Fruit fly (Drosophila melanogaster) whole organism, embryonic: ENCODE data around the gene Sgsh.
A peak's percentile ranks its signal among the peaks of the same experiment; 100 is the strongest.

ENCODE experiments used
- Atf6 ChIP-seq: fragments of 200-800 bp; sonication (Bioruptor generic); IDR thresholded peaks from 2 replicates; pipeline ENCODE4 v1.3.6; 2022; ENCODE audit warnings: missing biosample characterization, missing genetic modification characterization
- Bgb ChIP-seq: fragments of 200-800 bp; sonication (Bioruptor generic); IDR thresholded peaks from 2 replicates; pipeline ENCODE4 v1.3.6; 2022; ENCODE audit warnings: missing biosample characterization, missing genetic modification characterization; ENCODE audit not compliant: partially characterized antibody
- C15 ChIP-seq: fragments of 200-800 bp; sonication (Bioruptor generic); IDR thresholded peaks from 3 replicates; pipeline ENCODE4 v1.3.6; 2022; ENCODE audit warnings: missing biosample characterization, missing genetic modification characterization
- CG10267 ChIP-seq: fragments of 200-800 bp; sonication (Bioruptor generic); optimal IDR thresholded peaks from 2 replicates; lab custom pipeline; 2018; ENCODE audit warnings: missing biosample characterization, mild to moderate bottlenecking, missing genetic modification characterization, moderate library complexity
- CG10462 ChIP-seq: fragments of 200-800 bp; sonication (Bioruptor generic); optimal IDR thresholded peaks from 2 replicates; lab custom pipeline; 2016; ENCODE audit warnings: missing biosample characterization, missing genetic modification characterization
- CG10959 ChIP-seq: fragments of 200-800 bp; sonication (Bioruptor generic); IDR thresholded peaks from 2 replicates; pipeline ENCODE4 v1.3.6; 2022; ENCODE audit warnings: missing biosample characterization, missing genetic modification characterization
- CG11093 ChIP-seq: fragments of 200-800 bp; sonication (Bioruptor generic); IDR thresholded peaks from 3 replicates; pipeline ENCODE4 v1.3.6; 2022; ENCODE audit warnings: missing biosample characterization, missing genetic modification characterization
- CG11723 ChIP-seq: fragments of 200-800 bp; sonication (Bioruptor generic); optimal IDR thresholded peaks from 2 replicates; lab custom pipeline; 2017; ENCODE audit warnings: missing biosample characterization, mild to moderate bottlenecking, missing genetic modification characterization
- CG13296 ChIP-seq: fragments of 200-800 bp; sonication (Bioruptor generic); optimal IDR thresholded peaks from 3 replicates; lab custom pipeline; 2018; ENCODE audit warnings: missing biosample characterization, mild to moderate bottlenecking, missing genetic modification characterization
- CG13624 ChIP-seq: fragments of 200-800 bp; sonication (Bioruptor generic); optimal IDR thresholded peaks from 2 replicates; lab custom pipeline; 2016; ENCODE audit warnings: missing biosample characterization, missing genetic modification characterization
- CG14050 ChIP-seq: fragments of 200-800 bp; sonication (Bioruptor generic); IDR thresholded peaks from 3 replicates; pipeline ENCODE4 v1.3.6; 2022; ENCODE audit warnings: missing biosample characterization, missing genetic modification characterization
- CG14441 ChIP-seq: fragments of 200-800 bp; sonication (Bioruptor generic); IDR thresholded peaks from 2 replicates; pipeline ENCODE4 v1.3.6; 2022; ENCODE audit warnings: missing biosample characterization, missing genetic modification characterization
- CG15479 ChIP-seq: fragments of 200-800 bp; sonication (Bioruptor generic); optimal IDR thresholded peaks from 3 replicates; lab custom pipeline; 2019; ENCODE audit warnings: missing biosample characterization, mild to moderate bottlenecking, missing genetic modification characterization, moderate library complexity
- CG17568 ChIP-seq: fragments of 200-800 bp; sonication (Bioruptor generic); optimal IDR thresholded peaks from 2 replicates; lab custom pipeline; 2018; ENCODE audit warnings: missing biosample characterization, mild to moderate bottlenecking, missing genetic modification characterization, moderate library complexity
- CG18764 ChIP-seq: fragments of 200-800 bp; sonication (Bioruptor generic); optimal IDR thresholded peaks from 3 replicates; lab custom pipeline; 2016; ENCODE audit warnings: missing biosample characterization, missing genetic modification characterization
- CG2129 ChIP-seq: fragments of 200-800 bp; sonication (Bioruptor generic); IDR thresholded peaks from 2 replicates; pipeline ENCODE4 v1.3.6; 2022; ENCODE audit warnings: missing biosample characterization, missing genetic modification characterization; ENCODE audit not compliant: partially characterized antibody
- CG3065 ChIP-seq: fragments of 200-800 bp; sonication (Bioruptor generic); optimal IDR thresholded peaks from 2 replicates; lab custom pipeline; 2016; ENCODE audit warnings: missing biosample characterization, missing genetic modification characterization
- CG31441 ChIP-seq: fragments of 200-800 bp; sonication (Bioruptor generic); IDR thresholded peaks from 2 replicates; pipeline ENCODE4 v1.3.6; 2022; ENCODE audit warnings: missing biosample characterization, missing genetic modification characterization
- CG3407 ChIP-seq: fragments of 200-800 bp; sonication (Bioruptor generic); optimal IDR thresholded peaks from 2 replicates; lab custom pipeline; 2018; ENCODE audit warnings: missing biosample characterization, mild to moderate bottlenecking, missing genetic modification characterization
- CG6791 ChIP-seq: fragments of 200-800 bp; sonication (Bioruptor generic); IDR thresholded peaks from 3 replicates; pipeline ENCODE4 v1.3.6; 2022; ENCODE audit warnings: missing biosample characterization, missing genetic modification characterization; ENCODE audit not compliant: partially characterized antibody
- CG8765 ChIP-seq: fragments of 200-800 bp; sonication (Bioruptor generic); IDR thresholded peaks from 2 replicates; pipeline ENCODE4 v1.3.6; 2022; ENCODE audit warnings: missing biosample characterization, missing genetic modification characterization
- CG9437 ChIP-seq: fragments of 200-800 bp; sonication (Bioruptor generic); optimal IDR thresholded peaks from 2 replicates; lab custom pipeline; 2018; ENCODE audit warnings: missing biosample characterization, mild to moderate bottlenecking, missing genetic modification characterization
- D ChIP-seq, 2 experiments: fragments of 200-800 bp in 1 of 2; fragments of >200 bp in 1 of 2; sonication (Bioruptor generic) in 1 of 2; optimal IDR thresholded peaks; 2 replicates in 1 of 2; 3 replicates in 1 of 2; lab custom pipeline; 2017; ENCODE audit warnings: mild to moderate bottlenecking in 1 of 2, missing biosample characterization in 1 of 2, missing genetic modification characterization in 1 of 2, missing genetic modification reagents in 1 of 2
- Dip3 ChIP-seq: fragments of 200-800 bp; sonication (Bioruptor generic); optimal IDR thresholded peaks from 3 replicates; lab custom pipeline; 2016; ENCODE audit warnings: missing biosample characterization, missing genetic modification characterization
- HLHmδ ChIP-seq: fragments of 200-800 bp; sonication (Bioruptor generic); optimal IDR thresholded peaks from 2 replicates; lab custom pipeline; 2018; ENCODE audit warnings: missing biosample characterization, mild to moderate bottlenecking, missing genetic modification characterization, moderate library complexity
- Hmx ChIP-seq: fragments of 200-800 bp; sonication (Bioruptor generic); optimal IDR thresholded peaks from 2 replicates; lab custom pipeline; 2016; ENCODE audit warnings: missing biosample characterization, missing genetic modification characterization
- Lpt ChIP-seq: fragments of >200 bp; optimal IDR thresholded peaks from 2 replicates; lab custom pipeline; 2018; ENCODE audit warnings: missing biosample characterization, missing genetic modification characterization
- MESR4 ChIP-seq: fragments of 200-800 bp; sonication (Bioruptor generic); optimal IDR thresholded peaks from 2 replicates; lab custom pipeline; 2018; ENCODE audit warnings: missing biosample characterization, mild to moderate bottlenecking, missing genetic modification characterization, moderate library complexity
- NK7.1 ChIP-seq: fragments of 200-800 bp; sonication (Bioruptor generic); optimal IDR thresholded peaks from 3 replicates; lab custom pipeline; 2016; ENCODE audit warnings: missing biosample characterization, missing genetic modification characterization
- Tbp ChIP-seq: fragments of >200 bp; optimal IDR thresholded peaks from 2 replicates; lab custom pipeline; 2018; ENCODE audit warnings: missing biosample characterization, missing genetic modification characterization
- abd-A ChIP-seq: fragments of 200-800 bp; sonication (Bioruptor generic); optimal IDR thresholded peaks from 3 replicates; lab custom pipeline; 2019; ENCODE audit warnings: missing biosample characterization, mild to moderate bottlenecking, missing genetic modification characterization, moderate library complexity
- cato ChIP-seq: fragments of 200-800 bp; sonication (Bioruptor generic); optimal IDR thresholded peaks from 2 replicates; lab custom pipeline; 2016; ENCODE audit warnings: missing biosample characterization, missing genetic modification characterization, borderline replicate concordance
- chm ChIP-seq: fragments of 200-800 bp; sonication (Bioruptor generic); IDR thresholded peaks from 2 replicates; pipeline ENCODE4 v1.3.6; 2022; ENCODE audit warnings: missing biosample characterization, missing genetic modification characterization
- dm ChIP-seq: fragments of 200-800 bp; sonication (Bioruptor generic); optimal IDR thresholded peaks from 3 replicates; lab custom pipeline; 2016; ENCODE audit warnings: missing biosample characterization, missing genetic modification characterization
- gsb-n ChIP-seq: fragments of 200-800 bp; sonication (Bioruptor generic); optimal IDR thresholded peaks from 3 replicates; lab custom pipeline; 2018; ENCODE audit warnings: missing biosample characterization, mild to moderate bottlenecking, missing genetic modification characterization
- hb ChIP-seq: fragments of 200-800 bp; sonication (Bioruptor generic); IDR thresholded peaks from 3 replicates; pipeline ENCODE4 v1.3.6; 2022; ENCODE audit warnings: missing biosample characterization, missing genetic modification characterization; ENCODE audit not compliant: partially characterized antibody
- klu ChIP-seq: fragments of 200-800 bp; sonication (Bioruptor generic); IDR thresholded peaks from 2 replicates; pipeline ENCODE4 v1.3.6; 2022; ENCODE audit warnings: missing biosample characterization, missing genetic modification characterization
- lbe ChIP-seq: fragments of 200-800 bp; sonication (Bioruptor generic); optimal IDR thresholded peaks from 2 replicates; lab custom pipeline; 2016; ENCODE audit warnings: missing biosample characterization, mild to moderate bottlenecking, missing genetic modification characterization
- luna ChIP-seq: fragments of 200-800 bp; sonication (Bioruptor generic); optimal IDR thresholded peaks from 2 replicates; lab custom pipeline; 2016; ENCODE audit warnings: missing biosample characterization, missing genetic modification characterization
- mam ChIP-seq: fragments of 200-800 bp; sonication (Bioruptor generic); optimal IDR thresholded peaks from 3 replicates; lab custom pipeline; 2016; ENCODE audit warnings: missing biosample characterization, missing genetic modification characterization
- mirr ChIP-seq: fragments of 200-800 bp; sonication (Bioruptor generic); optimal IDR thresholded peaks from 3 replicates; lab custom pipeline; 2018; ENCODE audit warnings: missing biosample characterization, mild to moderate bottlenecking, missing genetic modification characterization
- onecut ChIP-seq: fragments of 200-800 bp; sonication (Bioruptor generic); IDR thresholded peaks from 2 replicates; pipeline ENCODE4 v1.3.6; 2022; ENCODE audit warnings: missing biosample characterization, missing genetic modification characterization
- scrt ChIP-seq: fragments of 200-800 bp; sonication (Bioruptor generic); optimal IDR thresholded peaks from 2 replicates; lab custom pipeline; 2018; ENCODE audit warnings: missing biosample characterization, mild to moderate bottlenecking, missing genetic modification characterization, moderate library complexity
- sna ChIP-seq: fragments of 200-800 bp; sonication (Bioruptor generic); IDR thresholded peaks from 2 replicates; pipeline ENCODE4 v1.3.6; 2022; ENCODE audit warnings: missing biosample characterization, missing genetic modification characterization; ENCODE audit not compliant: partially characterized antibody
- tx ChIP-seq: fragments of 200-800 bp; sonication (Bioruptor generic); optimal IDR thresholded peaks from 2 replicates; lab custom pipeline; 2016; ENCODE audit warnings: missing biosample characterization, missing genetic modification characterization
- vfl ChIP-seq: fragments of 200-800 bp; sonication (Bioruptor generic); optimal IDR thresholded peaks from 2 replicates; lab custom pipeline; 2016; ENCODE audit warnings: missing biosample characterization, missing genetic modification characterization
- wor ChIP-seq: fragments of 200-800 bp; sonication (Bioruptor generic); IDR thresholded peaks from 2 replicates; pipeline ENCODE4 v1.3.6; 2022; ENCODE audit warnings: missing biosample characterization, missing genetic modification characterization
- zf30C ChIP-seq: fragments of 200-800 bp; sonication (Bioruptor generic); optimal IDR thresholded peaks from 3 replicates; lab custom pipeline; 2018; ENCODE audit warnings: missing biosample characterization, mild to moderate bottlenecking, missing genetic modification characterization

Gene Sgsh

DNA sequence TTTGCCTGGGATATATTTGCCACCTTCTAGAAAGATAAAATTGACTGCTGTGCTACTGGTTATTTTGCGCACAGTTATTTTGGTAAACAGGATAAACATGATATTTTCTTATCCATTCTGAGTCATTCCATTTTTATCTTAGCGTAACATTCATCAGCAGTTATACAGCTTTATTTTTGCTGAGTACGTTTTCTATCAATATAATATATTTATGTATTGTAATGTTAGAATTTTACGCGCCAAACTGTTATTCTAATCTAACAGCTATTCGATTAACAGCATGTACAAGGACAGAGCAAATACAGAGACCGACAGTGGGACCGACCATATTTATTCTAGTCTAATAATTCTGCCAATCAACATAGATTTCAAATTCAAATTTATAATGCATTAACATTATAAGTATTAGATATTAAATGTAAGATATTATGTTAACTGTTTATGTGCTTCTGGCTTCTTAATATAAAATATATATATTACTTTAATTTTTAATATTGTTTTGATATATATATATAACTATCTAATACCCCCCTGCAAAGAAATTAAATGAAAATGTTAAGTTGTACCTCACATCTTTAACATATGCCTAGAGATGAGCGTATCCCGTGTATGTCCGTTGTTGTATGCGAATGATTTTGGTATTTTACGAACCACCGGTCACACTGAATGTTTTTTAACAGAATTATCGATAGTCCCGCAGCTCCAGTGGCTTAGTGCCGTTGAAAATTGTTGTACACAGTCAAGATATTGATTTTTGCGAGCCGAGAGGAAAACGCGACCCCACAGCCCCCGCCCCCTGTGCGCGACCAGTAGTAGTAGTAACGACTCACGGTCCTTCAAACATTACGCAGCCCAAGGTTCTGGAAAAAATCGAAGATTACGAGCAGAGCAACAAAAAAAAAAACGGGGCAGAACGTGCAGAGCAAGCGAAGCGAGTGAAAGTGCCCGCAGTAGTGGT is 6.5 kb downstream of the Sgsh start, which contains the start of gene EndoA (continued):
- TF ChIP-seq CG18764 (no peak), wor (GFP tag; lab: Robert Waterston, UW) (no peak), chm (GFP tag; lab: Robert Waterston, UW) (0 out of 2 replicates have a peak, but pooled peaks have one; percentile 28), CG13296 (GFP tag; lab: Kevin White, UChicago) (peak; percentile 14), Tbp (no peak), CG14050 (GFP tag; lab: Robert Waterston, UW) (0 out of 3 replicates have a peak, but pooled peaks have one; percentile 27), onecut (GFP tag; lab: Robert Waterston, UW) (peak; percentile 100), hb (GFP tag; lab: Robert Waterston, UW) (peak; percentile 68; the same call in 2 of the 3 replicates), lbe (GFP tag; lab: Kevin White, UChicago) (no peak), klu (GFP tag; lab: Robert Waterston, UW) (no peak), abd-A (peak; percentile 54), CG2129 (GFP tag; lab: Robert Waterston, UW) (peak; percentile 21; the same call in 1 of the 2 replicates), mam (GFP tag; lab: Kevin White, UChicago) (peak; percentile 8), scrt (GFP tag; lab: Kevin White, UChicago) (peak; percentile 32), cato (no peak), CG10959 (GFP tag; lab: Robert Waterston, UW) (no peak), vfl (GFP tag; lab: Kevin White, UChicago) (no peak), gsb-n (tag; lab: Kevin White, UChicago) (peak; percentile 65), CG10462 (no peak), CG10267 (tag; lab: Kevin White, UChicago) (peak; percentile 64), tx (GFP tag; lab: Kevin White, UChicago) (no peak), dm (peak; percentile 1), D (optimal IDR thresholded peaks at IDR 0.05; lab: Kevin White, UChicago) (no peak), D (GFP tag; optimal IDR thresholded peaks at IDR 0.05; lab: Kevin White, UChicago) (no peak), CG15479 (no peak), CG13624 (GFP tag; lab: Kevin White, UChicago) (no peak), MESR4 (peak; percentile 95), sna (peak; percentile 67), CG17568 (GFP tag; lab: Kevin White, UChicago) (no peak), CG11723 (GFP tag; lab: Kevin White, UChicago) (no peak), CG9437 (GFP tag; lab: Kevin White, UChicago) (no peak), CG31441 (GFP tag; lab: Robert Waterston, UW) (peak; percentile 66), CG3407 (GFP tag; lab: Kevin White, UChicago) (peak; percentile 5), Atf6 (no peak), C15 (no peak), Lpt (GFP tag; lab: Kevin White, UChicago) (no peak), Dip3 (GFP tag; lab: Kevin White, UChicago) (no peak), HLHmδ (GFP tag; lab: Kevin White, UChicago) (no peak), CG11093 (no peak), NK7.1 (GFP tag; lab: Kevin White, UChicago) (no peak), CG3065 (GFP tag; lab: Kevin White, UChicago) (no peak), Hmx (GFP tag; lab: Kevin White, UChicago) (no peak), luna (GFP tag; lab: Kevin White, UChicago) (no peak), mirr (no peak), CG14441 (peak; percentile 67), Bgb (peak; percentile 86), CG8765 (GFP tag; lab: Robert Waterston, UW) (no peak), CG6791 (peak; percentile 59; the same call in 2 of the 3 replicates), zf30C (no peak)
